Fruit fly (Drosophila melanogaster) Kc167 (cell line): ENCODE measurements around the gene CG14851.

Experiments
- Myc ChIP-seq: fragments of >200 bp; optimal IDR thresholded peaks from 2 replicates; lab custom pipeline; 2017; ENCODE audit warnings: missing external identifiers
- Sin3A ChIP-seq: fragments of >200 bp; optimal IDR thresholded peaks from 2 replicates; lab custom pipeline; 2018; ENCODE audit warnings: missing external identifiers
- h ChIP-seq: fragments of >200 bp; optimal IDR thresholded peaks from 3 replicates; lab custom pipeline; 2018; ENCODE audit warnings: missing external identifiers
- insv ChIP-seq: fragments of >200 bp; optimal IDR thresholded peaks from 3 replicates; lab custom pipeline; 2018; ENCODE audit warnings: missing external identifiers
- psq ChIP-seq: fragments of >200 bp; optimal IDR thresholded peaks from 2 replicates; lab custom pipeline; 2017; ENCODE audit warnings: missing external identifiers
- ttk ChIP-seq: sonication (Bioruptor generic); optimal IDR thresholded peaks from 2 replicates; lab custom pipeline; 2017; ENCODE audit warnings: missing external identifiers

CG14851 gene

dm6 chr3R:14562040-14562439 is at the start of gene CG14851:
Gene CG14851 (plus strand): TSS chr3R:14562340.
- TF ChIP-seq Sin3A (lab: Kevin White, UChicago) (no peak), ttk (lab: Kevin White, UChicago) (no peak), Myc (no peak), insv (lab: Kevin White, UChicago) (no peak), h (lab: Kevin White, UChicago) (no peak), psq (no peak)

dm6 chr3R:14513420-14513819 is 48.7 kb upstream of the CG14851 start, which contains the start of gene CG8461:
Gene CG8461 (minus strand): TSS chr3R:14513637.
- TF ChIP-seq insv (lab: Kevin White, UChicago) (no peak), h (lab: Kevin White, UChicago) (no peak), ttk (lab: Kevin White, UChicago) (no peak), psq (no peak), Myc (no peak), Sin3A (lab: Kevin White, UChicago) (no peak)

- TF ChIP-seq psq (no peak), h (lab: Kevin White, UChicago) (no peak), ttk (lab: Kevin White, UChicago) (no peak), insv (lab: Kevin White, UChicago) (no peak), Myc (no peak), Sin3A (lab: Kevin White, UChicago) (no peak)
Observed at dm6 chr3R:14516742-14517141, 45.4 kb upstream of the CG14851 start, which contains the start of gene CG34273. Gene CG34273 (plus strand): TSS chr3R:14517042.

- TF ChIP-seq h (lab: Kevin White, UChicago): no peak
- TF ChIP-seq insv (lab: Kevin White, UChicago): no peak
- no peak for TF ChIP-seq psq
- TF ChIP-seq Myc: no peak
- no peak for TF ChIP-seq Sin3A (lab: Kevin White, UChicago)
- no peak for TF ChIP-seq ttk (lab: Kevin White, UChicago)
Observed at dm6 chr3R:14520749-14521148, 41.4 kb upstream of the CG14851 start, which contains the start of gene Cyp313a1. Gene Cyp313a1 (plus strand): TSS chr3R:14521049.

dm6 chr3R:14526657-14527056 is 35.5 kb upstream of the CG14851 start:
- TF ChIP-seq h (lab: Kevin White, UChicago): no peak
- TF ChIP-seq insv (lab: Kevin White, UChicago): no peak
- TF ChIP-seq psq: no peak
- TF ChIP-seq Sin3A (lab: Kevin White, UChicago): no peak
- TF ChIP-seq ttk (lab: Kevin White, UChicago): no peak
- no peak for TF ChIP-seq Myc

dm6 chr3R:14542038-14542437 is 20.1 kb upstream of the CG14851 start:
- TF ChIP-seq Sin3A (lab: Kevin White, UChicago) (no peak), ttk (lab: Kevin White, UChicago) (no peak), insv (lab: Kevin White, UChicago) (no peak)

dm6 chr3R:14548752-14549151 is 13.4 kb upstream of the CG14851 start:
- TF ChIP-seq Sin3A (lab: Kevin White, UChicago): no peak
- no peak for TF ChIP-seq h (lab: Kevin White, UChicago)
- no peak for TF ChIP-seq Myc
- no peak for TF ChIP-seq insv (lab: Kevin White, UChicago)
- TF ChIP-seq psq: no peak
- no peak for TF ChIP-seq ttk (lab: Kevin White, UChicago)

- TF ChIP-seq Sin3A (lab: Kevin White, UChicago) (no peak), psq (no peak)
Observed at dm6 chr3R:14555021-14555420, 7.1 kb upstream of the CG14851 start.

- TF ChIP-seq Sin3A (lab: Kevin White, UChicago): no peak
- no peak for TF ChIP-seq psq
- no peak for TF ChIP-seq ttk (lab: Kevin White, UChicago)
- no peak for TF ChIP-seq Myc
- no peak for TF ChIP-seq h (lab: Kevin White, UChicago)
- TF ChIP-seq insv (lab: Kevin White, UChicago): no peak
Observed at dm6 chr3R:14557480-14558354, 4.4 kb upstream of the CG14851 start, which contains the start of gene Pde6. Gene Pde6 (minus strand): TSS chr3R:14558304.

- TF ChIP-seq h (lab: Kevin White, UChicago): no peak
- no peak for TF ChIP-seq ttk (lab: Kevin White, UChicago)
- TF ChIP-seq Sin3A (lab: Kevin White, UChicago): no peak
- no peak for TF ChIP-seq Myc
- no peak for TF ChIP-seq insv (lab: Kevin White, UChicago)
- TF ChIP-seq psq: no peak
Observed at dm6 chr3R:14558383-14558883, 3.7 kb upstream of the CG14851 start.

dm6 chr3R:14559954-14560353 is 2.2 kb upstream of the CG14851 start, which contains the start of gene CG14854:
Gene CG14854 (minus strand): TSS chr3R:14560054.
- TF ChIP-seq insv (lab: Kevin White, UChicago): no peak
- TF ChIP-seq h (lab: Kevin White, UChicago): no peak
- TF ChIP-seq ttk (lab: Kevin White, UChicago): no peak
- no peak for TF ChIP-seq Sin3A (lab: Kevin White, UChicago)
- no peak for TF ChIP-seq Myc
- no peak for TF ChIP-seq psq

dm6 chr3R:14560635-14561034 is 1.5 kb upstream of the CG14851 start, which contains the start of gene Jig:
Gene Jig (plus strand): TSS chr3R:14560935.
- TF ChIP-seq psq: no peak
- no peak for TF ChIP-seq Myc
- TF ChIP-seq ttk (lab: Kevin White, UChicago): no peak
- TF ChIP-seq Sin3A (lab: Kevin White, UChicago): no peak
- TF ChIP-seq h (lab: Kevin White, UChicago): no peak
- no peak for TF ChIP-seq insv (lab: Kevin White, UChicago)
